Worm (Caenorhabditis elegans): ENCODE measurements around the gene mac-1.
A peak's percentile ranks its signal among the peaks of the same experiment; 100 is the strongest.

The mac-1 gene

ce11 chrII:13334966-13335698 lies 14.4 kb upstream of the mac-1 start:
- TF ChIP-seq attf-4 (tag; optimal IDR thresholded peaks at IDR 0.05) (no peak), unc-39 (tag; optimal IDR thresholded peaks at IDR 0.05) (no peak), madf-9 (GFP tag; conservative IDR thresholded peaks at IDR 0.05) (no peak), ceh-82 (tag; optimal IDR thresholded peaks at IDR 0.05) (no peak), lsy-2 (tag; optimal IDR thresholded peaks at IDR 0.05) (peak; percentile 76 to 77), ama-1 (optimal IDR thresholded peaks at IDR 0.05) (no peak), mxl-2 (GFP tag; conservative IDR thresholded peaks at IDR 0.05) (no peak), lin-1 (GFP tag; IDR thresholded peaks at IDR 0.05) (peak; percentile 26; the same call in 1 of the 2 replicates), nhr-6 (tag; optimal IDR thresholded peaks at IDR 0.05) (peak; percentile 35), dmd-8 (GFP tag; IDR thresholded peaks at IDR 0.05) (no peak), ceh-44 (GFP tag; IDR thresholded peaks at IDR 0.05) (no peak), spr-1 (tag; optimal IDR thresholded peaks at IDR 0.05) (peak; percentile 78), zip-11 (GFP tag; IDR thresholded peaks at IDR 0.05) (no peak), egl-43 (GFP tag; IDR thresholded peaks at IDR 0.05) (peak; percentile 80; the same call in 1 of the 2 replicates), mdl-1 (tag; optimal IDR thresholded peaks at IDR 0.05) (peak; percentile 60 to 82), fkh-10 (GFP tag; optimal IDR thresholded peaks at IDR 0.05) (peak; percentile 73), duxl-1 (tag; optimal IDR thresholded peaks at IDR 0.05; ENCODE audit: poor library complexity) (peak; percentile 5), snpc-1.2 (GFP tag; IDR thresholded peaks at IDR 0.05) (no peak; the same call in 1 of the 2 replicates), dpl-1 (GFP tag; optimal IDR thresholded peaks at IDR 0.05) (peak; percentile 48), F26F4.8 (GFP tag; conservative IDR thresholded peaks at IDR 0.05) (no peak), nhr-10 (tag; optimal IDR thresholded peaks at IDR 0.05) (peak; percentile 29), mep-1 (tag; optimal IDR thresholded peaks at IDR 0.05) (peak; percentile 93), nhr-28 (tag; optimal IDR thresholded peaks at IDR 0.05) (peak; percentile 93), mxl-3 (GFP tag; optimal IDR thresholded peaks at IDR 0.05) (peak; percentile 94), zfp-2 (tag; optimal IDR thresholded peaks at IDR 0.05) (peak; percentile 15), ztf-11 (tag; optimal IDR thresholded peaks at IDR 0.05) (no peak), hif-1 (tag; optimal IDR thresholded peaks at IDR 0.05) (peak; percentile 35 to 51), nhr-111 (GFP tag; optimal IDR thresholded peaks at IDR 0.05) (peak; percentile 26), R02D3.7 (tag; optimal IDR thresholded peaks at IDR 0.05) (no peak), Y5F2A.4 (GFP tag; optimal IDR thresholded peaks at IDR 0.05) (no peak), T20F7.1 (GFP tag; optimal IDR thresholded peaks at IDR 0.05) (peak; percentile 85), ZK337.2 (GFP tag; IDR thresholded peaks at IDR 0.05) (no peak), zag-1 (tag; optimal IDR thresholded peaks at IDR 0.05) (peak; percentile 9), snpc-4 (tag; optimal IDR thresholded peaks at IDR 0.05) (no peak), ceh-20 (GFP tag; IDR thresholded peaks at IDR 0.05) (peak; percentile 77), mes-2 (tag; optimal IDR thresholded peaks at IDR 0.05; ENCODE audit: poor library complexity, severe bottlenecking) (peak; percentile 51), lin-15B (tag; optimal IDR thresholded peaks at IDR 0.05) (no peak), ztf-7 (tag; optimal IDR thresholded peaks at IDR 0.05) (no peak), nhr-77 (tag; optimal IDR thresholded peaks at IDR 0.05) (no peak), set-16 (GFP tag; IDR thresholded peaks at IDR 0.05) (peak; percentile 91), unc-62 (GFP tag; optimal IDR thresholded peaks at IDR 0.05 in 1 of 2) (peak in 1 of 2 experiments; percentile 99), unc-62 (tag; optimal IDR thresholded peaks at IDR 0.05) (no peak), pqm-1 (tag; optimal IDR thresholded peaks at IDR 0.05) (no peak), nhr-48 (tag; optimal IDR thresholded peaks at IDR 0.05) (peak; percentile 74), jun-1 (tag; optimal IDR thresholded peaks at IDR 0.05) (no peak), aha-1 (tag) (peak; percentile 99), vab-7 (GFP tag; IDR thresholded peaks at IDR 0.05) (no peak), ces-1 (GFP tag; optimal IDR thresholded peaks at IDR 0.05) (no peak), Y105C5A.15 (GFP tag; IDR thresholded peaks at IDR 0.05) (no peak), cey-2 (tag; optimal IDR thresholded peaks at IDR 0.05; ENCODE audit: borderline replicate concordance, insufficient read depth) (no peak), aly-2 (tag; optimal IDR thresholded peaks at IDR 0.05) (no peak)
